Fruit fly (Drosophila melanogaster) whole organism, prepupa: Measurements from ENCODE around the gene Vm26Ac.

ENCODE experiments used
- Blimp-1 ChIP-seq: fragments of 200-800 bp; sonication (Bioruptor generic); optimal IDR thresholded peaks from 3 replicates; lab custom pipeline; 2017; ENCODE audit warnings: missing biosample characterization, missing genetic modification characterization, mild to moderate bottlenecking, moderate library complexity, missing genetic modification reagents
- CG32006 ChIP-seq: fragments of 200-800 bp; sonication (Bioruptor generic); optimal IDR thresholded peaks from 3 replicates; lab custom pipeline; 2017; ENCODE audit warnings: missing biosample characterization, mild to moderate bottlenecking, missing genetic modification characterization
- CG6276 ChIP-seq: fragments of 200-800 bp; sonication (Bioruptor generic); optimal IDR thresholded peaks from 2 replicates; lab custom pipeline; 2017; ENCODE audit warnings: missing biosample characterization, mild to moderate bottlenecking, missing genetic modification characterization
- CG8119 ChIP-seq: fragments of 200-800 bp; sonication (Bioruptor generic); IDR thresholded peaks from 3 replicates; pipeline ENCODE4 v1.3.6; 2022; ENCODE audit warnings: missing biosample characterization, missing genetic modification characterization
- Gug ChIP-seq: fragments of 200-800 bp; sonication (Bioruptor generic); IDR thresholded peaks from 2 replicates; pipeline ENCODE4 v1.3.6; 2022; ENCODE audit warnings: missing biosample characterization, missing genetic modification characterization
- Hr39 ChIP-seq: fragments of 200-800 bp; sonication (Bioruptor generic); optimal IDR thresholded peaks from 2 replicates; lab custom pipeline; 2016; ENCODE audit warnings: missing biosample characterization, missing genetic modification characterization
- OdsH ChIP-seq: fragments of 200-800 bp; sonication (Bioruptor generic); optimal IDR thresholded peaks from 3 replicates; lab custom pipeline; 2016; ENCODE audit warnings: missing biosample characterization, missing genetic modification characterization
- Smox ChIP-seq: fragments of 200-800 bp; sonication (Bioruptor generic); optimal IDR thresholded peaks from 3 replicates; lab custom pipeline; 2016; ENCODE audit warnings: missing biosample characterization, missing genetic modification characterization
- Sox102F ChIP-seq: fragments of 200-800 bp; sonication (Bioruptor generic); optimal IDR thresholded peaks from 2 replicates; lab custom pipeline; 2016; ENCODE audit warnings: missing biosample characterization, mild to moderate bottlenecking, missing genetic modification characterization
- dsx ChIP-seq: fragments of 200-800 bp; optimal IDR thresholded peaks from 3 replicates; lab custom pipeline; 2019; ENCODE audit warnings: missing biosample characterization, mild to moderate bottlenecking, missing genetic modification characterization, moderate library complexity; ENCODE audit not compliant: poor library complexity, severe bottlenecking
- pdm3 ChIP-seq: fragments of 200-800 bp; sonication (Bioruptor generic); optimal IDR thresholded peaks from 3 replicates; lab custom pipeline; 2016; ENCODE audit warnings: missing biosample characterization, missing genetic modification characterization

DNA sequence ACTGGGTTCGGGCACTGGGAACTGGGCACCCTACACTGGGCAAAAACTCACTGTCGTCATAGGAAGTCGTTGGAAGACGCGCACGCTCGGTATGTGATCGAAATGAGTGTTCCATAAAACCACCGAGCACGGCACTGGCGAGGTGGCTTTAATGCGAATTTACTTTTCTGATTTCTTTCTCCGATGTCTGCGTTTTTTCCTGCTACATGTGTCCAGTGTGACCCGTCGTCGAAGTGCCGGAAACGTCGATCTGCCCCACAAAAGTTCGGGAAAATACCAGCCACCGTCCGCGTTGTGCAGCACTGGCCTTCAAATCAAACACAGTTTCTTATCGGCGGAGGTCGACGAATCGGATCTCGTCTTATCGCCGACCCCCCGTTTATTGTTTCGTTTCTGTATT is 40.8 kb upstream of the Vm26Ac start, which contains the start of gene Kdm5:
- TF ChIP-seq Gug (GFP tag; lab: Robert Waterston, UW), result no peak
- 0 out of 3 replicates have a peak, but pooled peaks have one; percentile 26 for TF ChIP-seq CG8119 (GFP tag; lab: Robert Waterston, UW)
- no peak for TF ChIP-seq Sox102F (GFP tag; lab: Kevin White, UChicago)
- TF ChIP-seq OdsH (GFP tag; lab: Kevin White, UChicago), result no peak
- no peak for TF ChIP-seq Hr39 (GFP tag; lab: Kevin White, UChicago)
- TF ChIP-seq Smox (GFP tag; lab: Kevin White, UChicago), result no peak
- TF ChIP-seq CG32006 (GFP tag; lab: Kevin White, UChicago), result no peak
- TF ChIP-seq pdm3 (GFP tag; lab: Kevin White, UChicago), result no peak
- no peak for TF ChIP-seq dsx
- no peak for TF ChIP-seq Blimp-1
- TF ChIP-seq CG6276 (GFP tag; lab: Kevin White, UChicago), result no peak
